Worm (Caenorhabditis elegans) whole organism, L4 larva: ENCODE data around the gene Y54F10AR.2.

Experiments used
- mep-1 ChIP-seq: fragments of 150-350 bp; sonication (generic microtip); optimal IDR thresholded peaks from 3 replicates; lab custom pipeline; 2014; ENCODE audit warnings: missing biosample characterization, missing genetic modification characterization
- nhr-28 ChIP-seq: fragments of 150-350 bp; optimal IDR thresholded peaks from 2 replicates; lab custom pipeline; 2014; ENCODE audit warnings: missing biosample characterization, missing genetic modification characterization

- TF ChIP-seq nhr-28 (tag; lab: Kevin White, UChicago) (no peak), mep-1 (tag; lab: Kevin White, UChicago) (peak; percentile 44)
Observed at ce11 chrIII:2532716-2533115, 38.6 kb downstream of the Y54F10AR.2 start.
